Worm (Caenorhabditis elegans) whole organism, young adult: Measurements from ENCODE around the gene W01D2.6.

Experiments used
- F37B4.10 ChIP-seq: fragments of 200-800 bp; sonication (Bioruptor generic); IDR thresholded peaks from 2 replicates; pipeline ENCODE4 v1.3.6; 2022; ENCODE audit warnings: missing genetic modification characterization, missing compliant biosample characterization
- Y53G8AR.9 ChIP-seq: fragments of 200-800 bp; sonication (Bioruptor generic); conservative IDR thresholded peaks from 2 replicates; pipeline ENCODE4 v1.3.6; 2022; ENCODE audit warnings: missing genetic modification reagents, missing genetic modification characterization, missing compliant biosample characterization
- akir-1 ChIP-seq: fragments of 200-800 bp; sonication (Bioruptor generic); optimal IDR thresholded peaks from 2 replicates; lab custom pipeline; 2018; ENCODE audit warnings: mild to moderate bottlenecking, missing genetic modification characterization, moderate library complexity, missing compliant biosample characterization
- athp-1 ChIP-seq: sonication (generic microtip); optimal IDR thresholded peaks from 2 replicates; lab custom pipeline; 2017; ENCODE audit warnings: mild to moderate bottlenecking, missing genetic modification characterization, missing compliant biosample characterization
- attf-6 ChIP-seq: fragments of 200-800 bp; sonication (Bioruptor generic); IDR thresholded peaks from 2 replicates; pipeline ENCODE4 v1.3.6; 2022; ENCODE audit warnings: missing genetic modification reagents, missing genetic modification characterization, missing compliant biosample characterization
- bed-1 ChIP-seq: fragments of 200-800 bp; sonication (Bioruptor generic); IDR thresholded peaks from 2 replicates; pipeline ENCODE4 v1.3.6; 2022; ENCODE audit warnings: missing genetic modification reagents, missing genetic modification characterization, missing compliant biosample characterization
- bed-2 ChIP-seq: fragments of 200-800 bp; sonication (Bioruptor generic); IDR thresholded peaks from 2 replicates; pipeline ENCODE4 v1.3.6; 2022; ENCODE audit warnings: missing genetic modification reagents, missing genetic modification characterization, missing compliant biosample characterization
- cebp-1 ChIP-seq, 2 experiments: fragments of 200-800 bp in 1 of 2; sonication (Bioruptor generic) in 1 of 2; sonication (generic microtip) in 1 of 2; IDR thresholded peaks in 1 of 2; optimal IDR thresholded peaks in 1 of 2; 2 replicates each; pipeline versions ENCODE4 v1.3.6 to Lab custom; 2017 to 2022; ENCODE audit warnings: missing compliant biosample characterization in 2 of 2, missing genetic modification characterization in 2 of 2, mild to moderate bottlenecking in 1 of 2, missing genetic modification reagents in 1 of 2, moderate library complexity in 1 of 2
- ceh-100 ChIP-seq: fragments of 200-800 bp; sonication (Bioruptor generic); IDR thresholded peaks from 2 replicates; pipeline ENCODE4 v1.3.6; 2022; ENCODE audit warnings: missing genetic modification reagents, missing genetic modification characterization, missing compliant biosample characterization
- ceh-27 ChIP-seq: fragments of 200-800 bp; sonication (Bioruptor generic); optimal IDR thresholded peaks from 2 replicates; lab custom pipeline; 2018; ENCODE audit warnings: mild to moderate bottlenecking, missing genetic modification characterization, moderate library complexity, missing compliant biosample characterization
- ceh-91 ChIP-seq: fragments of 200-800 bp; sonication (Bioruptor generic); IDR thresholded peaks from 2 replicates; pipeline ENCODE4 v1.3.6; 2022; ENCODE audit warnings: missing genetic modification reagents, missing genetic modification characterization, missing compliant biosample characterization
- dox-1 ChIP-seq: fragments of 200-800 bp; sonication (Bioruptor generic); IDR thresholded peaks from 2 replicates; pipeline ENCODE4 v1.3.6; 2022; ENCODE audit warnings: missing genetic modification reagents, missing genetic modification characterization, missing compliant biosample characterization
- efl-1 ChIP-seq: fragments of 150-350 bp; optimal IDR thresholded peaks from 2 replicates; lab custom pipeline; 2014; ENCODE audit warnings: missing biosample characterization, missing genetic modification reagents, missing genetic modification characterization
- egl-18 ChIP-seq: fragments of 200-800 bp; sonication (Bioruptor generic); IDR thresholded peaks from 2 replicates; pipeline ENCODE4 v1.3.6; 2022; ENCODE audit warnings: missing genetic modification reagents, missing genetic modification characterization, missing compliant biosample characterization
- hmg-1.2 ChIP-seq: fragments of 200-800 bp; sonication (Bioruptor generic); IDR thresholded peaks from 2 replicates; pipeline ENCODE4 v1.3.6; 2022; ENCODE audit warnings: missing genetic modification reagents, missing genetic modification characterization, missing compliant biosample characterization
- hsf-1 ChIP-seq: fragments of 200-800 bp; sonication (Bioruptor generic); IDR thresholded peaks from 2 replicates; pipeline ENCODE4 v1.3.6; 2022; ENCODE audit warnings: missing genetic modification reagents, missing genetic modification characterization, missing compliant biosample characterization
- lin-35 ChIP-seq, 3 experiments: fragments of 150-350 bp in 2 of 3; sonication (generic microtip) in 1 of 3; optimal IDR thresholded peaks; 2 replicates each; lab custom pipeline; 2014 to 2018; ENCODE audit warnings: missing biosample characterization in 3 of 3, missing genetic modification characterization in 3 of 3, missing genetic modification reagents in 3 of 3
- lin-40 ChIP-seq: sonication (generic microtip); optimal IDR thresholded peaks from 2 replicates; lab custom pipeline; 2016; ENCODE audit warnings: missing genetic modification characterization, mild to moderate bottlenecking, missing compliant biosample characterization, missing genotype, missing genetic modification reagents
- lin-54 ChIP-seq: fragments of 200-800 bp; sonication (Bioruptor generic); optimal IDR thresholded peaks from 2 replicates; lab custom pipeline; 2018; ENCODE audit warnings: mild to moderate bottlenecking, missing genetic modification characterization, missing compliant biosample characterization
- lir-1 ChIP-seq: fragments of 200-800 bp; sonication (Bioruptor generic); conservative IDR thresholded peaks from 2 replicates; pipeline ENCODE4 v1.3.6; 2022; ENCODE audit warnings: missing genetic modification reagents, missing genetic modification characterization, missing compliant biosample characterization
- lsl-1 ChIP-seq: fragments of 200-800 bp; sonication (Bioruptor generic); optimal IDR thresholded peaks from 2 replicates; lab custom pipeline; 2018; ENCODE audit warnings: mild to moderate bottlenecking, missing genetic modification characterization, moderate library complexity, missing compliant biosample characterization
- madf-6 ChIP-seq: fragments of 200-800 bp; sonication (Bioruptor generic); IDR thresholded peaks from 2 replicates; pipeline ENCODE4 v1.3.6; 2022; ENCODE audit warnings: missing genetic modification reagents, missing genetic modification characterization, missing compliant biosample characterization
- madf-8 ChIP-seq: fragments of 200-800 bp; sonication (Bioruptor generic); conservative IDR thresholded peaks from 2 replicates; pipeline ENCODE4 v1.3.6; 2022; ENCODE audit warnings: missing genetic modification reagents, missing genetic modification characterization, missing compliant biosample characterization
- nfyb-1 ChIP-seq: fragments of 200-800 bp; sonication (Bioruptor generic); IDR thresholded peaks from 2 replicates; pipeline ENCODE4 v1.3.6; 2022; ENCODE audit warnings: missing genetic modification reagents, missing genetic modification characterization, missing compliant biosample characterization
- nhr-179 ChIP-seq: sonication (generic microtip); optimal IDR thresholded peaks from 2 replicates; lab custom pipeline; 2016; ENCODE audit warnings: mild to moderate bottlenecking, missing genetic modification characterization, missing compliant biosample characterization
- nhr-80 ChIP-seq: sonication (generic microtip); optimal IDR thresholded peaks from 2 replicates; lab custom pipeline; 2016; ENCODE audit warnings: missing genetic modification characterization, missing compliant biosample characterization
- nhr-90 ChIP-seq: sonication (generic microtip); optimal IDR thresholded peaks from 2 replicates; lab custom pipeline; 2016; ENCODE audit warnings: missing genotype, mild to moderate bottlenecking, missing genetic modification characterization, missing compliant biosample characterization
- pbrm-1 ChIP-seq: fragments of 200-800 bp; sonication (Bioruptor generic); IDR thresholded peaks from 2 replicates; pipeline ENCODE4 v1.3.6; 2022; ENCODE audit warnings: missing genetic modification reagents, missing genetic modification characterization, missing compliant biosample characterization
- repo-1 ChIP-seq: sonication (generic microtip); optimal IDR thresholded peaks from 2 replicates; lab custom pipeline; 2017; ENCODE audit warnings: mild to moderate bottlenecking, missing genetic modification characterization, missing compliant biosample characterization
- snpc-1.1 ChIP-seq: sonication (generic microtip); optimal IDR thresholded peaks from 2 replicates; lab custom pipeline; 2017; ENCODE audit warnings: missing genetic modification characterization, mild to moderate bottlenecking, missing compliant biosample characterization, antibody characterized with exemption, moderate library complexity, missing genotype, missing genetic modification reagents; ENCODE audit not compliant: insufficient read depth
- snpc-4 ChIP-seq, 5 experiments: fragments of 150-350 bp in 1 of 5; sonication (generic microtip) in 4 of 5; optimal IDR thresholded peaks; 2 replicates each; lab custom pipeline; 2014 to 2018; ENCODE audit warnings: missing genetic modification characterization in 5 of 5, missing biosample characterization in 3 of 5, antibody characterized with exemption in 2 of 5, mild to moderate bottlenecking in 2 of 5, missing compliant biosample characterization in 2 of 5, missing genotype in 2 of 5, moderate library complexity in 2 of 5, missing genetic modification reagents in 1 of 5
- somi-1 ChIP-seq: fragments of 200-800 bp; sonication (Bioruptor generic); optimal IDR thresholded peaks from 2 replicates; lab custom pipeline; 2018; ENCODE audit warnings: mild to moderate bottlenecking, missing genetic modification characterization, missing compliant biosample characterization
- tbp1 ChIP-seq: fragments of 200-800 bp; sonication (Bioruptor generic); optimal IDR thresholded peaks from 2 replicates; lab custom pipeline; 2018; ENCODE audit warnings: mild to moderate bottlenecking, missing genetic modification characterization, missing compliant biosample characterization
- unc-62 ChIP-seq: fragments of 150-350 bp; optimal IDR thresholded peaks from 2 replicates; lab custom pipeline; 2014; ENCODE audit warnings: missing biosample characterization, missing genetic modification reagents, missing genetic modification characterization
- zfh-2 ChIP-seq: fragments of 200-800 bp; sonication (Bioruptor generic); conservative IDR thresholded peaks from 2 replicates; pipeline ENCODE4 v1.3.6; 2022; ENCODE audit warnings: missing genetic modification reagents, missing genetic modification characterization, missing compliant biosample characterization
- ztf-26 ChIP-seq: sonication (generic microtip); optimal IDR thresholded peaks from 2 replicates; lab custom pipeline; 2017; ENCODE audit warnings: missing genetic modification characterization, missing compliant biosample characterization

Gene W01D2.6

ce11 chrII:14810609-14811008 is 1.8 kb downstream of the W01D2.6 start:
- no peak for TF ChIP-seq nhr-80 (tag; lab: Kevin White, UChicago)
- TF ChIP-seq snpc-4 (GFP tag; optimal IDR thresholded peaks at IDR 0.05; lab: Kevin White, UChicago): no peak
- peak in 1 of 4 experiments; percentile 17 for TF ChIP-seq snpc-4 (tag; optimal IDR thresholded peaks at IDR 0.05; lab: Kevin White, UChicago)
- TF ChIP-seq snpc-1.1 (tag; lab: Kevin White, UChicago): no peak
- TF ChIP-seq akir-1: no peak
- no peak for TF ChIP-seq hsf-1 (GFP tag; lab: Robert Waterston, UW)
- TF ChIP-seq cebp-1 (GFP tag; IDR thresholded peaks at IDR 0.05; lab: Robert Waterston, UW): no peak
- TF ChIP-seq cebp-1 (tag; optimal IDR thresholded peaks at IDR 0.05; lab: Kevin White, UChicago): peak; percentile 18
- no peak for TF ChIP-seq ceh-100 (GFP tag; lab: Robert Waterston, UW)
- no peak for TF ChIP-seq nhr-179
- no peak for TF ChIP-seq lir-1 (GFP tag; lab: Robert Waterston, UW)
- TF ChIP-seq egl-18 (GFP tag; lab: Robert Waterston, UW): no peak
- no peak for TF ChIP-seq nhr-90 (tag; lab: Kevin White, UChicago)
- no peak for TF ChIP-seq F37B4.10 (GFP tag; lab: Robert Waterston, UW)
- TF ChIP-seq, all 124 proteins: peak for 2

- TF ChIP-seq bed-1 (GFP tag; lab: Robert Waterston, UW) (no peak), ceh-27 (GFP tag; lab: Kevin White, UChicago) (no peak), zfh-2 (GFP tag; lab: Robert Waterston, UW) (0 out of 2 replicates have a peak, but pooled peaks have one; percentile 21), cebp-1 (GFP tag; IDR thresholded peaks at IDR 0.05; lab: Robert Waterston, UW) (0 out of 2 replicates have a peak, but pooled peaks have one; percentile 12), cebp-1 (tag; optimal IDR thresholded peaks at IDR 0.05; lab: Kevin White, UChicago) (peak; percentile 45), unc-62 (peak; percentile 38), attf-6 (GFP tag; lab: Robert Waterston, UW) (no peak), hmg-1.2 (GFP tag; lab: Robert Waterston, UW) (peak; percentile 80; the same call in 1 of the 2 replicates), nhr-80 (tag; lab: Kevin White, UChicago) (peak; percentile 53)
These were observed 2.7 kb downstream of the W01D2.6 start for ce11 chrII:14811472-14811871.

- peak; percentile 13 for TF ChIP-seq efl-1 (GFP tag; lab: Kevin White, UChicago)
- TF ChIP-seq somi-1: no peak
- peak; percentile 54; the same call in 1 of the 2 replicates for TF ChIP-seq madf-6 (GFP tag; lab: Robert Waterston, UW)
These were observed 3.4 kb downstream of the W01D2.6 start, which contains the start of gene osta-3 for ce11 chrII:14812231-14812630. Gene osta-3 (plus strand): TSS chrII:14812531.

ce11 chrII:14812661-14813060 is 3.9 kb downstream of the W01D2.6 start:
- TF ChIP-seq nhr-80 (tag; lab: Kevin White, UChicago) (peak; percentile 84), lin-35 (GFP tag; optimal IDR thresholded peaks at IDR 0.05; lab: Kevin White, UChicago) (no peak), dox-1 (GFP tag; lab: Robert Waterston, UW) (peak; percentile 45; the same call in 1 of the 2 replicates), unc-62 (peak; percentile 24), cebp-1 (GFP tag; IDR thresholded peaks at IDR 0.05; lab: Robert Waterston, UW) (no peak), cebp-1 (tag; optimal IDR thresholded peaks at IDR 0.05; lab: Kevin White, UChicago) (peak; percentile 38), bed-2 (GFP tag; lab: Robert Waterston, UW) (no peak), Y53G8AR.9 (GFP tag; lab: Robert Waterston, UW) (0 out of 2 replicates have a peak, but pooled peaks have one; percentile 39)

DNA sequence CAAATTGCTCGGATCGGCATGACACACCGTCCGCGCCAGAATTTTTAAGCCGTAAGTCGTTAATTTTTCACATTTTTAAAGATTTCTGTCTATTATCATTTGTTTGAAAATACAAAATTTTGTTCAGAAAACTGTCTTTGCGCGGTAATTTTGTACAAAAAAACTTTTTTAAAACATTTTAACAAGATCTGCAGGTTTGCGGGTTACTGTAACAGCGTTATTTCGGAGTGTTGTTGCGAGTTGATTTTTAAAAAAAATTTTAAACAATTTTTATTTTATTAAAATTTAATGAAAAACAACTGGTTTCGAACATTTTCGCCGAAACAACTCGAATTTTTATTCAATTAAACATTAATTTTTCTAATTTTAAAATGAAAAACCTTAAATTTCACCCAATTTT is 4.3 kb downstream of the W01D2.6 start:
- TF ChIP-seq repo-1 (tag; lab: Kevin White, UChicago): no peak
- TF ChIP-seq snpc-1.1 (tag; lab: Kevin White, UChicago): no peak
- no peak for TF ChIP-seq madf-8
- no peak for TF ChIP-seq athp-1 (tag; lab: Kevin White, UChicago)
- TF ChIP-seq attf-6 (GFP tag; lab: Robert Waterston, UW): no peak
- TF ChIP-seq lin-40 (tag; lab: Kevin White, UChicago): no peak
- TF ChIP-seq lsl-1: peak; percentile 69
- no peak for TF ChIP-seq lin-54 (GFP tag; lab: Kevin White, UChicago)
- TF ChIP-seq madf-6 (GFP tag; lab: Robert Waterston, UW): 0 out of 2 replicates have a peak, but pooled peaks have one; percentile 9
- no peak for TF ChIP-seq nfyb-1 (GFP tag; lab: Robert Waterston, UW)
- no peak for TF ChIP-seq ceh-100 (GFP tag; lab: Robert Waterston, UW)
- no peak for TF ChIP-seq F37B4.10 (GFP tag; lab: Robert Waterston, UW)
- TF ChIP-seq pbrm-1: no peak
- no peak for TF ChIP-seq ceh-91 (GFP tag; lab: Robert Waterston, UW)
- TF ChIP-seq ztf-26 (tag; lab: Kevin White, UChicago): no peak
- no peak for TF ChIP-seq somi-1
- TF ChIP-seq tbp1 (GFP tag; lab: Kevin White, UChicago): no peak
- TF ChIP-seq, all 124 proteins: peak for 2
